Fruit fly (Drosophila melanogaster) whole organism, embryonic: ENCODE results near the gene SelG.
A peak's percentile ranks its signal among the peaks of the same experiment; 100 is the strongest.

ENCODE experiments used
- Atf-2 ChIP-seq: fragments of 200-800 bp; sonication (Bioruptor generic); optimal IDR thresholded peaks from 2 replicates; lab custom pipeline; 2016; ENCODE audit warnings: missing biosample characterization, missing genetic modification characterization
- B-H1 ChIP-seq: fragments of 200-800 bp; sonication (Bioruptor generic); IDR thresholded peaks from 3 replicates; pipeline ENCODE4 v1.3.6; 2022; ENCODE audit warnings: missing biosample characterization, missing genetic modification characterization
- Bgb ChIP-seq: fragments of 200-800 bp; sonication (Bioruptor generic); IDR thresholded peaks from 2 replicates; pipeline ENCODE4 v1.3.6; 2022; ENCODE audit warnings: missing biosample characterization, missing genetic modification characterization; ENCODE audit not compliant: partially characterized antibody
- CG10321 ChIP-seq: fragments of 200-800 bp; sonication (Bioruptor generic); IDR thresholded peaks from 2 replicates; pipeline ENCODE4 v1.3.6; 2022; ENCODE audit warnings: missing biosample characterization, missing genetic modification characterization
- CG11247 ChIP-seq: fragments of 200-800 bp; sonication (Bioruptor generic); IDR thresholded peaks from 2 replicates; pipeline ENCODE4 v1.3.6; 2022; ENCODE audit warnings: missing biosample characterization, missing genetic modification characterization
- CG11398 ChIP-seq: fragments of 200-800 bp; sonication (Bioruptor generic); optimal IDR thresholded peaks from 2 replicates; lab custom pipeline; 2016; ENCODE audit warnings: missing biosample characterization, missing genetic modification characterization
- CG12104 ChIP-seq: fragments of 200-800 bp; sonication (Bioruptor generic); optimal IDR thresholded peaks from 3 replicates; lab custom pipeline; 2016; ENCODE audit warnings: missing biosample characterization, missing genetic modification characterization
- CG12155 ChIP-seq: fragments of 200-800 bp; sonication (Bioruptor generic); optimal IDR thresholded peaks from 3 replicates; lab custom pipeline; 2016; ENCODE audit warnings: missing biosample characterization, missing genetic modification characterization
- CG14965 ChIP-seq: fragments of 200-800 bp; sonication (Bioruptor generic); optimal IDR thresholded peaks from 2 replicates; lab custom pipeline; 2016; ENCODE audit warnings: missing biosample characterization, missing genetic modification characterization, borderline replicate concordance
- CG15514 ChIP-seq: fragments of 200-800 bp; sonication (Bioruptor generic); optimal IDR thresholded peaks from 3 replicates; lab custom pipeline; 2017; ENCODE audit warnings: missing biosample characterization, missing genetic modification characterization, mild to moderate bottlenecking, moderate library complexity, missing genetic modification reagents
- CG17385 ChIP-seq: fragments of 200-800 bp; sonication (Bioruptor generic); optimal IDR thresholded peaks from 3 replicates; lab custom pipeline; 2018; ENCODE audit warnings: missing biosample characterization, mild to moderate bottlenecking, missing genetic modification characterization
- CG17612 ChIP-seq: fragments of 200-800 bp; sonication (Bioruptor generic); IDR thresholded peaks from 2 replicates; pipeline ENCODE4 v1.3.6; 2022; ENCODE audit warnings: missing biosample characterization, missing genetic modification characterization
- CG17829 ChIP-seq: fragments of 200-800 bp; optimal IDR thresholded peaks from 2 replicates; lab custom pipeline; 2019; ENCODE audit warnings: missing biosample characterization, mild to moderate bottlenecking, missing genetic modification characterization, moderate library complexity
- CG4707 ChIP-seq: fragments of 200-800 bp; sonication (Bioruptor generic); optimal IDR thresholded peaks from 2 replicates; lab custom pipeline; 2018; ENCODE audit warnings: missing biosample characterization, mild to moderate bottlenecking, missing genetic modification characterization, moderate library complexity
- CG7271 ChIP-seq: fragments of 200-800 bp; sonication (Bioruptor generic); optimal IDR thresholded peaks from 2 replicates; lab custom pipeline; 2018; ENCODE audit warnings: missing biosample characterization, mild to moderate bottlenecking, missing genetic modification characterization, moderate library complexity
- CG7556 ChIP-seq: fragments of 200-800 bp; sonication (Bioruptor generic); optimal IDR thresholded peaks from 2 replicates; lab custom pipeline; 2017; ENCODE audit warnings: missing biosample characterization, mild to moderate bottlenecking, missing genetic modification characterization
- CG8290 ChIP-seq, 3 experiments: fragments of 200-800 bp; sonication (Bioruptor generic); optimal IDR thresholded peaks; 2 replicates each; lab custom pipeline; 2016 to 2019; ENCODE audit warnings: missing biosample characterization in 3 of 3, missing genetic modification characterization in 3 of 3, mild to moderate bottlenecking in 2 of 3, moderate library complexity in 1 of 3
- CG8944 ChIP-seq: fragments of 200-800 bp; sonication (Bioruptor generic); optimal IDR thresholded peaks from 3 replicates; lab custom pipeline; 2016; ENCODE audit warnings: missing biosample characterization, missing genetic modification characterization
- CTCF ChIP-seq: fragments of 200-800 bp; sonication (Bioruptor generic); optimal IDR thresholded peaks from 2 replicates; lab custom pipeline; 2017; ENCODE audit warnings: missing biosample characterization, mild to moderate bottlenecking, missing genetic modification characterization, moderate library complexity
- Dek ChIP-seq: fragments of 200-800 bp; sonication (Bioruptor generic); optimal IDR thresholded peaks from 3 replicates; lab custom pipeline; 2019; ENCODE audit warnings: missing biosample characterization, mild to moderate bottlenecking, missing genetic modification characterization, moderate library complexity
- Gug ChIP-seq: fragments of 200-800 bp; sonication (Bioruptor generic); IDR thresholded peaks from 4 replicates; pipeline ENCODE4 v1.3.6; 2022; ENCODE audit warnings: missing biosample characterization, missing genetic modification characterization
- HLH3B ChIP-seq: fragments of 200-800 bp; sonication (Bioruptor generic); IDR thresholded peaks from 2 replicates; pipeline ENCODE4 v1.3.6; 2022; ENCODE audit warnings: missing biosample characterization, missing genetic modification characterization
- HLH4C ChIP-seq: fragments of 200-800 bp; sonication (Bioruptor generic); IDR thresholded peaks from 3 replicates; pipeline ENCODE4 v1.3.6; 2022; ENCODE audit warnings: missing biosample characterization, missing genetic modification characterization; ENCODE audit not compliant: partially characterized antibody
- Hr78 ChIP-seq, 2 experiments: fragments of 200-800 bp in 1 of 2; fragments of >200 bp in 1 of 2; sonication (Bioruptor generic) in 1 of 2; optimal IDR thresholded peaks; 2 replicates each; lab custom pipeline; 2017 to 2019; ENCODE audit warnings: missing biosample characterization in 2 of 2, missing genetic modification characterization in 2 of 2, mild to moderate bottlenecking in 1 of 2, moderate library complexity in 1 of 2
- Meics ChIP-seq: fragments of 200-800 bp; sonication (Bioruptor generic); optimal IDR thresholded peaks from 2 replicates; lab custom pipeline; 2017; ENCODE audit warnings: missing biosample characterization, mild to moderate bottlenecking, missing genetic modification characterization
- Oaz ChIP-seq: fragments of 200-800 bp; sonication (Bioruptor generic); IDR thresholded peaks from 2 replicates; pipeline ENCODE4 v1.3.6; 2022; ENCODE audit warnings: missing biosample characterization, missing genetic modification characterization
- Ptx1 ChIP-seq: fragments of 200-800 bp; sonication (Bioruptor generic); IDR thresholded peaks from 2 replicates; pipeline ENCODE4 v1.3.6; 2022; ENCODE audit warnings: missing biosample characterization, missing genetic modification characterization
- Scr ChIP-seq: fragments of 200-800 bp; sonication (Bioruptor generic); IDR thresholded peaks from 2 replicates; pipeline ENCODE4 v1.3.6; 2022; ENCODE audit warnings: missing biosample characterization, missing genetic modification characterization; ENCODE audit not compliant: partially characterized antibody
- Stat92E ChIP-seq, 3 experiments: fragments of >200 bp in 2 of 3; fragments of 200-800 bp in 1 of 3; sonication (Bioruptor generic) in 1 of 3; optimal IDR thresholded peaks; 2 replicates each; lab custom pipeline; 2017 to 2019; ENCODE audit warnings: missing biosample characterization in 3 of 3, missing genetic modification characterization in 3 of 3, mild to moderate bottlenecking in 1 of 3, moderate library complexity in 1 of 3
- Usf ChIP-seq: fragments of 200-800 bp; sonication (Bioruptor generic); optimal IDR thresholded peaks from 2 replicates; lab custom pipeline; 2017; ENCODE audit warnings: missing genotype, missing biosample characterization, missing genetic modification characterization
- ab ChIP-seq: fragments of 200-800 bp; sonication (Bioruptor generic); optimal IDR thresholded peaks from 2 replicates; lab custom pipeline; 2016; ENCODE audit warnings: missing biosample characterization, missing genetic modification characterization
- ac ChIP-seq: fragments of 200-800 bp; sonication (Bioruptor generic); optimal IDR thresholded peaks from 3 replicates; lab custom pipeline; 2017; ENCODE audit warnings: missing biosample characterization, mild to moderate bottlenecking, missing genetic modification characterization
- ase ChIP-seq: fragments of 200-800 bp; sonication (Bioruptor generic); IDR thresholded peaks from 3 replicates; pipeline ENCODE4 v1.3.6; 2022; ENCODE audit warnings: missing biosample characterization, missing genetic modification characterization
- cas ChIP-seq: fragments of 200-800 bp; sonication (Bioruptor generic); IDR thresholded peaks from 2 replicates; pipeline ENCODE4 v1.3.6; 2022; ENCODE audit warnings: missing biosample characterization, missing genetic modification characterization
- dmrt99B ChIP-seq: fragments of 200-800 bp; sonication (Bioruptor generic); optimal IDR thresholded peaks from 2 replicates; lab custom pipeline; 2018; ENCODE audit warnings: missing biosample characterization, mild to moderate bottlenecking, missing genetic modification characterization, moderate library complexity
- fd3F ChIP-seq: fragments of 200-800 bp; sonication (Bioruptor generic); optimal IDR thresholded peaks from 2 replicates; lab custom pipeline; 2018; ENCODE audit warnings: missing biosample characterization, mild to moderate bottlenecking, missing genetic modification characterization, moderate library complexity
- gem ChIP-seq: fragments of 200-800 bp; sonication (Bioruptor generic); optimal IDR thresholded peaks from 2 replicates; lab custom pipeline; 2019; ENCODE audit warnings: missing biosample characterization, mild to moderate bottlenecking, missing genetic modification characterization, moderate library complexity
- hbn ChIP-seq: fragments of 200-800 bp; sonication (Bioruptor generic); IDR thresholded peaks from 2 replicates; pipeline ENCODE4 v1.3.6; 2022; ENCODE audit warnings: missing biosample characterization, missing genetic modification characterization; ENCODE audit not compliant: partially characterized antibody
- hkb ChIP-seq, 2 experiments: fragments of 200-800 bp in 1 of 2; fragments of >200 bp in 1 of 2; sonication (Bioruptor generic) in 1 of 2; IDR thresholded peaks in 1 of 2; optimal IDR thresholded peaks in 1 of 2; 2 replicates each; pipeline versions ENCODE4 v1.3.6 to Lab custom; 2017 to 2022; ENCODE audit warnings: missing biosample characterization in 1 of 2, missing genetic modification characterization in 1 of 2
- jigr1 ChIP-seq: fragments of 200-800 bp; sonication (Bioruptor generic); IDR thresholded peaks from 3 replicates; pipeline ENCODE4 v1.3.6; 2022; ENCODE audit warnings: missing biosample characterization, missing genetic modification characterization
- klu ChIP-seq: fragments of 200-800 bp; sonication (Bioruptor generic); IDR thresholded peaks from 2 replicates; pipeline ENCODE4 v1.3.6; 2022; ENCODE audit warnings: missing biosample characterization, missing genetic modification characterization
- mam ChIP-seq: fragments of 200-800 bp; sonication (Bioruptor generic); optimal IDR thresholded peaks from 3 replicates; lab custom pipeline; 2016; ENCODE audit warnings: missing biosample characterization, missing genetic modification characterization
- odd ChIP-seq: fragments of 200-800 bp; sonication (Bioruptor generic); optimal IDR thresholded peaks from 2 replicates; lab custom pipeline; 2017; ENCODE audit warnings: missing biosample characterization, mild to moderate bottlenecking, missing genetic modification characterization
- peb ChIP-seq: fragments of 200-800 bp; sonication (Bioruptor generic); IDR thresholded peaks from 2 replicates; pipeline ENCODE4 v1.3.6; 2022; ENCODE audit warnings: missing biosample characterization, missing genetic modification characterization
- phol ChIP-seq: fragments of 200-800 bp; sonication (Bioruptor generic); optimal IDR thresholded peaks from 3 replicates; lab custom pipeline; 2018; ENCODE audit warnings: missing biosample characterization, mild to moderate bottlenecking, missing genetic modification characterization, moderate library complexity
- seq ChIP-seq: fragments of 200-800 bp; sonication (Bioruptor generic); IDR thresholded peaks from 2 replicates; pipeline ENCODE4 v1.3.6; 2022; ENCODE audit warnings: missing biosample characterization, missing genetic modification characterization
- slou ChIP-seq: fragments of 200-800 bp; sonication (Bioruptor generic); optimal IDR thresholded peaks from 3 replicates; lab custom pipeline; 2016; ENCODE audit warnings: missing biosample characterization, missing genetic modification characterization
- sqz ChIP-seq: fragments of 200-800 bp; sonication (Bioruptor generic); optimal IDR thresholded peaks from 3 replicates; lab custom pipeline; 2018; ENCODE audit warnings: missing biosample characterization, mild to moderate bottlenecking, missing genetic modification characterization
- zfh1 ChIP-seq: fragments of 200-800 bp; sonication (Bioruptor generic); IDR thresholded peaks from 3 replicates; pipeline ENCODE4 v1.3.6; 2022; ENCODE audit warnings: missing biosample characterization, missing genetic modification characterization
- zfh2 ChIP-seq: fragments of 200-800 bp; sonication (Bioruptor generic); optimal IDR thresholded peaks from 2 replicates; lab custom pipeline; 2016; ENCODE audit warnings: missing biosample characterization, missing genetic modification characterization

SelG gene

DNA sequence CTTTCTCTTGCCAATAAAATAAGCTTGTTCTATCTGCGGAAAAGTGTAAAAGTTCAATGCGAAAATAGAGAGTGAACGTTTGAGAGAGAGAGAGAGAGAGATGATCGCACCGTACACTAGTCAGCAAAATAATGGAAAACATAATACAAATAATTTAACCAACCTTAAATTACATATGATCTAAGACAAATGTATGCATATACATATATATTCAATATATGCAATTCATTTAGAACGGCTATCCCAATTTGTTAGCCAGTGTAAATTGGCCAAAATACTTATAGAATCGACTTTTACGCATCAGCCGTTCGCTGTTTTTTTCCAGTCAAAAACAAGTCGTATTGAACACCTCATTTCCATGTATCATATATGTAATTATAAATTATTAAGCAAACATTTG, 38.1 kb downstream of the SelG start (continued):
- no peak for TF ChIP-seq Hr78 (GFP tag; optimal IDR thresholded peaks at IDR 0.05; lab: Kevin White, UChicago)
- TF ChIP-seq Bgb (GFP tag; lab: Robert Waterston, UW) = no peak
- TF ChIP-seq CG17829 (tag; lab: Kevin White, UChicago) = no peak
- peak; percentile 19 for TF ChIP-seq mam (GFP tag; lab: Kevin White, UChicago)
- TF ChIP-seq cas (GFP tag; lab: Robert Waterston, UW) = peak; percentile 65; the same call in 1 of the 2 replicates
- peak; percentile 69 for TF ChIP-seq HLH3B (GFP tag; lab: Robert Waterston, UW)
- peak; percentile 32 for TF ChIP-seq phol (tag; lab: Kevin White, UChicago)
- peak; percentile 69; the same call in 1 of the 2 replicates for TF ChIP-seq CG11247
- TF ChIP-seq CG8290 (GFP tag; optimal IDR thresholded peaks at IDR 0.05; lab: Kevin White, UChicago) = no peak
- peak in 1 of 2 experiments; percentile 85 for TF ChIP-seq CG8290 (tag; optimal IDR thresholded peaks at IDR 0.05; lab: Kevin White, UChicago)
- peak; percentile 19 for TF ChIP-seq CG15514 (GFP tag; lab: Kevin White, UChicago)
- TF ChIP-seq ase (GFP tag; lab: Robert Waterston, UW) = peak; percentile 66; the same call in 2 of the 3 replicates
- TF ChIP-seq klu (GFP tag; lab: Robert Waterston, UW) = peak; percentile 38; the same call in 1 of the 2 replicates
- no peak for TF ChIP-seq jigr1 (GFP tag; lab: Robert Waterston, UW)
- no peak for TF ChIP-seq hkb (optimal IDR thresholded peaks at IDR 0.05; lab: Kevin White, UChicago)
- peak; percentile 68 for TF ChIP-seq hkb (GFP tag; IDR thresholded peaks at IDR 0.05; lab: Robert Waterston, UW)
- no peak for TF ChIP-seq CG8944 (GFP tag; lab: Kevin White, UChicago)
- peak; percentile 39; the same call in 1 of the 2 replicates for TF ChIP-seq peb (GFP tag; lab: Robert Waterston, UW)
- no peak for TF ChIP-seq CG11398 (GFP tag; lab: Kevin White, UChicago)
- peak; percentile 14 for TF ChIP-seq zfh2
- TF ChIP-seq CG4707 (GFP tag; lab: Kevin White, UChicago) = no peak
- no peak for TF ChIP-seq HLH4C (GFP tag; lab: Robert Waterston, UW)
- TF ChIP-seq CTCF (GFP tag; lab: Kevin White, UChicago) = no peak
- no peak for TF ChIP-seq CG7556 (GFP tag; lab: Kevin White, UChicago)
- TF ChIP-seq zfh1 (GFP tag; lab: Robert Waterston, UW) = peak; percentile 61; the same call in 1 of the 3 replicates
- peak; percentile 58 for TF ChIP-seq gem (tag; lab: Kevin White, UChicago)
- peak; percentile 32 for TF ChIP-seq Dek (tag; lab: Kevin White, UChicago)
- TF ChIP-seq seq (GFP tag; lab: Robert Waterston, UW) = peak; percentile 54; the same call in 1 of the 2 replicates
- no peak for TF ChIP-seq CG7271
- no peak for TF ChIP-seq Scr (GFP tag; lab: Robert Waterston, UW)
- TF ChIP-seq CG10321 (GFP tag; lab: Robert Waterston, UW) = no peak
- no peak for TF ChIP-seq ac (GFP tag; lab: Kevin White, UChicago)
- TF ChIP-seq dmrt99B (tag; lab: Kevin White, UChicago) = peak; percentile 51
- TF ChIP-seq CG14965 = no peak
- no peak for TF ChIP-seq CG12104 (GFP tag; lab: Kevin White, UChicago)
- peak; percentile 14 for TF ChIP-seq fd3F
- no peak for TF ChIP-seq Atf-2 (GFP tag; lab: Kevin White, UChicago)
- peak; percentile 62 for TF ChIP-seq B-H1 (GFP tag; lab: Robert Waterston, UW)
- TF ChIP-seq CG17385 (GFP tag; lab: Kevin White, UChicago) = peak; percentile 29
- TF ChIP-seq sqz (GFP tag; lab: Kevin White, UChicago) = no peak
- peak; percentile 28; the same call in 1 of the 4 replicates for TF ChIP-seq Gug (GFP tag; lab: Robert Waterston, UW)
- no peak for TF ChIP-seq odd (GFP tag; lab: Kevin White, UChicago)
- no peak for TF ChIP-seq Stat92E (GFP tag; optimal IDR thresholded peaks at IDR 0.05; lab: Kevin White, UChicago)
- TF ChIP-seq Oaz (GFP tag; lab: Robert Waterston, UW) = peak; percentile 32; the same call in 1 of the 2 replicates
- TF ChIP-seq Meics = peak; percentile 58
- TF ChIP-seq CG17612 = peak; percentile 55; the same call in 1 of the 2 replicates
- TF ChIP-seq ab (GFP tag; lab: Kevin White, UChicago) = no peak
- peak; percentile 70 for TF ChIP-seq Ptx1 (GFP tag; lab: Robert Waterston, UW)
- no peak for TF ChIP-seq Usf (GFP tag; lab: Kevin White, UChicago)
- TF ChIP-seq hbn (GFP tag; lab: Robert Waterston, UW) = no peak
- no peak for TF ChIP-seq CG12155 (GFP tag; lab: Kevin White, UChicago)
- TF ChIP-seq slou (GFP tag; lab: Kevin White, UChicago) = peak; percentile 13
